Worm (Caenorhabditis elegans) whole organism, L2 larva: ENCODE data around the gene F31F7.1.

Source experiments
- ama-1 ChIP-seq: fragments of 150-350 bp; optimal IDR thresholded peaks from 2 replicates; lab custom pipeline; 2018; ENCODE audit warnings: inconsistent platforms
- elt-3 ChIP-seq: sonication (generic microtip); optimal IDR thresholded peaks from 2 replicates; lab custom pipeline; 2017; ENCODE audit warnings: missing biosample characterization, missing genetic modification characterization
- lsy-2 ChIP-seq, 2 experiments: fragments of 150-350 bp in 1 of 2; sonication (generic microtip) in 1 of 2; optimal IDR thresholded peaks; 2 replicates each; lab custom pipeline; 2014 to 2017; ENCODE audit warnings: missing biosample characterization in 2 of 2, missing genetic modification characterization in 2 of 2
- nhr-12 ChIP-seq: fragments of 150-350 bp; optimal IDR thresholded peaks from 2 replicates; lab custom pipeline; 2014; ENCODE audit warnings: missing biosample characterization, missing genetic modification characterization
- nhr-129 ChIP-seq: fragments of 150-350 bp; optimal IDR thresholded peaks from 2 replicates; lab custom pipeline; 2014; ENCODE audit warnings: missing biosample characterization, missing genetic modification characterization
- nhr-237 ChIP-seq: fragments of 150-350 bp; optimal IDR thresholded peaks from 2 replicates; lab custom pipeline; 2014; ENCODE audit warnings: missing biosample characterization, missing genetic modification characterization
- nhr-6 ChIP-seq: fragments of 150-350 bp; optimal IDR thresholded peaks from 2 replicates; lab custom pipeline; 2014; ENCODE audit warnings: missing biosample characterization, missing genetic modification characterization
- nhr-77 ChIP-seq: fragments of 150-350 bp; optimal IDR thresholded peaks from 2 replicates; lab custom pipeline; 2014; ENCODE audit warnings: missing biosample characterization, missing genetic modification characterization
- snpc-4 ChIP-seq: fragments of 150-350 bp; optimal IDR thresholded peaks from 2 replicates; lab custom pipeline; 2014; ENCODE audit warnings: missing biosample characterization, missing genetic modification characterization
- unc-39 ChIP-seq: fragments of 150-350 bp; optimal IDR thresholded peaks from 2 replicates; lab custom pipeline; 2014; ENCODE audit warnings: missing biosample characterization, missing genetic modification characterization
- unc-62 ChIP-seq: fragments of 150-350 bp; optimal IDR thresholded peaks from 2 replicates; lab custom pipeline; 2014; ENCODE audit warnings: missing biosample characterization, missing genetic modification reagents, missing genetic modification characterization
- ztf-11 ChIP-seq: sonication (generic microtip); optimal IDR thresholded peaks from 2 replicates; lab custom pipeline; 2017; ENCODE audit warnings: missing biosample characterization, missing genetic modification characterization

DNA sequence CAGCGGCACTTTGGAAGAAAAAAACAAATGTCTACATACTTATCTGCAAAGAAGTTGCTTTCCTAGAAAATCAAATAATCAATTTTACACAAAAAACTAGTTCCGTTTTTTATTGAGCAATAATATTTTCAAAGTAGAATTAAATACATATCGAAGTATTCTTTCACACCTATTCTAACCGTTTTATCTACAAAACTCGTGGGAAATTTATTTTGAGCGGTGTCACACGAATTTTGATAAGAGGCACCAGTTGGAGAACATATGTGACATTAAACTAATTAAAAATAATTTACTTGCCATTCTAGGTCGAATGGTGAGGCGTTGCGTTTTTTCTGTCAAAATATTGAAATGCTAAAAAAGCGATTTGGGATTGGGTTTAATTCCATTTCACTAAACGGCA is 7.3 kb upstream of the F31F7.1 start:
- no peak for TF ChIP-seq snpc-4
- TF ChIP-seq ama-1, result no peak
- TF ChIP-seq ztf-11, result no peak
- TF ChIP-seq unc-62 (GFP tag; lab: Kevin White, UChicago), result no peak
- TF ChIP-seq lsy-2 (tag; optimal IDR thresholded peaks at IDR 0.05; lab: Kevin White, UChicago), result no peak
- no peak for TF ChIP-seq unc-39 (tag; lab: Kevin White, UChicago)
- TF ChIP-seq nhr-77 (tag; lab: Kevin White, UChicago), result no peak
- no peak for TF ChIP-seq nhr-237 (tag; lab: Kevin White, UChicago)
- TF ChIP-seq nhr-6 (tag; lab: Kevin White, UChicago), result no peak
- TF ChIP-seq elt-3 (tag; lab: Kevin White, UChicago), result no peak
- TF ChIP-seq nhr-12 (tag; lab: Kevin White, UChicago), result no peak
- TF ChIP-seq nhr-129, result no peak
